Worm (Caenorhabditis elegans) whole organism, late embryonic: ENCODE measurements around the gene dhs-28.

Experiments used
- F13H6.1 ChIP-seq: sonication (generic microtip); optimal IDR thresholded peaks from 2 replicates; lab custom pipeline; 2016; ENCODE audit warnings: missing genetic modification characterization, missing compliant biosample characterization
- ama-1 ChIP-seq: fragments of 150-350 bp; optimal IDR thresholded peaks from 2 replicates; lab custom pipeline; 2014
- ceh-24 ChIP-seq: sonication (generic microtip); optimal IDR thresholded peaks from 2 replicates; lab custom pipeline; 2016; ENCODE audit warnings: mild to moderate bottlenecking, missing genetic modification characterization, missing compliant biosample characterization
- che-1 ChIP-seq: sonication (generic microtip); optimal IDR thresholded peaks from 2 replicates; lab custom pipeline; 2016; ENCODE audit warnings: mild to moderate bottlenecking, missing genetic modification characterization, missing compliant biosample characterization
- dmd-4 ChIP-seq: sonication (generic microtip); optimal IDR thresholded peaks from 2 replicates; lab custom pipeline; 2016; ENCODE audit warnings: borderline replicate concordance, missing genetic modification characterization, missing compliant biosample characterization
- fkh-10 ChIP-seq: fragments of 150-350 bp; optimal IDR thresholded peaks from 2 replicates; lab custom pipeline; 2014; ENCODE audit warnings: missing biosample characterization, missing genetic modification reagents, missing genetic modification characterization
- nfya-1 ChIP-seq: sonication (generic microtip); optimal IDR thresholded peaks from 2 replicates; lab custom pipeline; 2017; ENCODE audit warnings: missing genetic modification characterization, mild to moderate bottlenecking, missing compliant biosample characterization, antibody characterized with exemption, moderate library complexity
- sox-4 ChIP-seq: sonication (generic microtip); optimal IDR thresholded peaks from 2 replicates; lab custom pipeline; 2017; ENCODE audit warnings: mild to moderate bottlenecking, missing genetic modification characterization, inconsistent platforms, missing compliant biosample characterization

ce11 chrX:6825840-6826239 is 7.6 kb downstream of the dhs-28 start, which contains the start of gene F41B4.1:
- TF ChIP-seq ceh-24 (tag; lab: Kevin White, UChicago) (no peak), nfya-1 (tag; lab: Kevin White, UChicago) (no peak), dmd-4 (tag; lab: Kevin White, UChicago) (no peak), ama-1 (lab: Kevin White, UChicago) (no peak), che-1 (no peak), F13H6.1 (tag; lab: Kevin White, UChicago) (no peak), sox-4 (tag; lab: Kevin White, UChicago) (no peak), fkh-10 (GFP tag; lab: Kevin White, UChicago) (no peak)
